Worm (Caenorhabditis elegans) whole organism, L2 larva: ENCODE results near the gene F40A3.7.

ENCODE experiments used
- R02D3.7 ChIP-seq: fragments of 150-350 bp; optimal IDR thresholded peaks from 2 replicates; lab custom pipeline; 2014; ENCODE audit warnings: missing biosample characterization, missing genetic modification characterization
- Y55F3AM.14 ChIP-seq: fragments of 200-800 bp; sonication (Bioruptor generic); optimal IDR thresholded peaks from 2 replicates; lab custom pipeline; 2018; ENCODE audit warnings: mild to moderate bottlenecking, missing genetic modification characterization, missing compliant biosample characterization
- ZK546.5 ChIP-seq: sonication (generic microtip); optimal IDR thresholded peaks from 2 replicates; lab custom pipeline; 2017; ENCODE audit warnings: missing biosample characterization, missing genetic modification characterization
- alr-1 ChIP-seq: fragments of 150-350 bp; optimal IDR thresholded peaks from 2 replicates; lab custom pipeline; 2014; ENCODE audit warnings: missing biosample characterization, missing genetic modification characterization
- aly-2 ChIP-seq: fragments of 150-350 bp; optimal IDR thresholded peaks from 2 replicates; lab custom pipeline; 2014; ENCODE audit warnings: missing biosample characterization, missing genetic modification characterization
- ceh-16 ChIP-seq: fragments of 150-350 bp; optimal IDR thresholded peaks from 2 replicates; lab custom pipeline; 2014; ENCODE audit warnings: missing biosample characterization, missing genetic modification characterization
- ceh-82 ChIP-seq: fragments of 150-350 bp; optimal IDR thresholded peaks from 2 replicates; lab custom pipeline; 2014; ENCODE audit warnings: missing biosample characterization, missing genetic modification characterization
- crh-2 ChIP-seq: sonication (generic microtip); optimal IDR thresholded peaks from 2 replicates; lab custom pipeline; 2017; ENCODE audit warnings: missing biosample characterization, missing genetic modification characterization
- dmd-4 ChIP-seq: sonication (generic microtip); optimal IDR thresholded peaks from 2 replicates; lab custom pipeline; 2017; ENCODE audit warnings: missing biosample characterization, missing genetic modification characterization
- egl-27 ChIP-seq: sonication (generic microtip); optimal IDR thresholded peaks from 3 replicates; lab custom pipeline; 2017; ENCODE audit warnings: missing biosample characterization, missing genetic modification reagents, missing genetic modification characterization
- elt-1 ChIP-seq: fragments of 150-350 bp; optimal IDR thresholded peaks from 2 replicates; lab custom pipeline; 2014; ENCODE audit warnings: missing biosample characterization, missing genetic modification characterization
- elt-3 ChIP-seq: sonication (generic microtip); optimal IDR thresholded peaks from 2 replicates; lab custom pipeline; 2017; ENCODE audit warnings: missing biosample characterization, missing genetic modification characterization
- gmeb-1 ChIP-seq: fragments of 150-350 bp; optimal IDR thresholded peaks from 2 replicates; lab custom pipeline; 2014; ENCODE audit warnings: missing biosample characterization, missing genetic modification characterization
- lin-11 ChIP-seq: fragments of 150-350 bp; sonication (generic microtip); optimal IDR thresholded peaks from 2 replicates; lab custom pipeline; 2014; ENCODE audit warnings: missing biosample characterization, missing genetic modification characterization, inconsistent platforms, mixed read lengths
- lin-13 ChIP-seq: fragments of 150-350 bp; optimal IDR thresholded peaks from 2 replicates; lab custom pipeline; 2014; ENCODE audit warnings: missing biosample characterization, missing genetic modification reagents, missing genetic modification characterization
- lin-39 ChIP-seq: fragments of 150-350 bp; optimal IDR thresholded peaks from 2 replicates; lab custom pipeline; 2014; ENCODE audit warnings: missing biosample characterization, missing genetic modification reagents, missing genetic modification characterization
- lsy-2 ChIP-seq, 2 experiments: fragments of 150-350 bp in 1 of 2; sonication (generic microtip) in 1 of 2; optimal IDR thresholded peaks; 2 replicates each; lab custom pipeline; 2014 to 2017; ENCODE audit warnings: missing biosample characterization in 2 of 2, missing genetic modification characterization in 2 of 2
- mbf-1 ChIP-seq: sonication (generic microtip); optimal IDR thresholded peaks from 2 replicates; lab custom pipeline; 2017; ENCODE audit warnings: missing biosample characterization, missing genetic modification characterization
- mdl-1 ChIP-seq, 2 experiments: fragments of 150-350 bp in 1 of 2; sonication (generic microtip) in 1 of 2; optimal IDR thresholded peaks; 2 replicates each; lab custom pipeline; 2017; ENCODE audit warnings: missing biosample characterization in 2 of 2, missing genetic modification characterization in 2 of 2
- nhr-11 ChIP-seq: fragments of 150-350 bp; optimal IDR thresholded peaks from 2 replicates; lab custom pipeline; 2014; ENCODE audit warnings: missing biosample characterization, missing genetic modification characterization
- nhr-12 ChIP-seq: fragments of 150-350 bp; optimal IDR thresholded peaks from 2 replicates; lab custom pipeline; 2014; ENCODE audit warnings: missing biosample characterization, missing genetic modification characterization
- nhr-129 ChIP-seq: fragments of 150-350 bp; optimal IDR thresholded peaks from 2 replicates; lab custom pipeline; 2014; ENCODE audit warnings: missing biosample characterization, missing genetic modification characterization
- nhr-21 ChIP-seq: fragments of 150-350 bp; optimal IDR thresholded peaks from 2 replicates; lab custom pipeline; 2014; ENCODE audit warnings: missing biosample characterization, missing genetic modification characterization
- nhr-237 ChIP-seq: fragments of 150-350 bp; optimal IDR thresholded peaks from 2 replicates; lab custom pipeline; 2014; ENCODE audit warnings: missing biosample characterization, missing genetic modification characterization
- nhr-25 ChIP-seq: fragments of 150-350 bp; sonication (generic microtip); optimal IDR thresholded peaks from 3 replicates; lab custom pipeline; 2014; ENCODE audit warnings: missing biosample characterization, missing genetic modification characterization
- nhr-77 ChIP-seq: fragments of 150-350 bp; optimal IDR thresholded peaks from 2 replicates; lab custom pipeline; 2014; ENCODE audit warnings: missing biosample characterization, missing genetic modification characterization
- peb-1 ChIP-seq: fragments of 150-350 bp; optimal IDR thresholded peaks from 2 replicates; lab custom pipeline; 2014; ENCODE audit warnings: missing biosample characterization, missing genetic modification characterization
- sem-4 ChIP-seq: fragments of 150-350 bp; optimal IDR thresholded peaks from 2 replicates; lab custom pipeline; 2014; ENCODE audit warnings: missing biosample characterization, missing genetic modification reagents, missing genetic modification characterization
- skn-1 ChIP-seq: sonication (generic microtip); optimal IDR thresholded peaks from 2 replicates; lab custom pipeline; 2017; ENCODE audit warnings: missing biosample characterization, missing genetic modification characterization
- sma-3 ChIP-seq: sonication (generic microtip); optimal IDR thresholded peaks from 2 replicates; lab custom pipeline; 2016; ENCODE audit warnings: missing genetic modification reagents, missing genetic modification characterization, missing compliant biosample characterization
- sma-9 ChIP-seq, 2 experiments: fragments of 150-350 bp in 1 of 2; sonication (generic microtip) in 1 of 2; optimal IDR thresholded peaks; 2 replicates each; lab custom pipeline; 2014 to 2016; ENCODE audit warnings: missing genetic modification characterization in 2 of 2, mild to moderate bottlenecking in 1 of 2, missing biosample characterization in 1 of 2, missing compliant biosample characterization in 1 of 2, missing genetic modification reagents in 1 of 2, moderate library complexity in 1 of 2
- snpc-4 ChIP-seq: fragments of 150-350 bp; optimal IDR thresholded peaks from 2 replicates; lab custom pipeline; 2014; ENCODE audit warnings: missing biosample characterization, missing genetic modification characterization
- unc-39 ChIP-seq: fragments of 150-350 bp; optimal IDR thresholded peaks from 2 replicates; lab custom pipeline; 2014; ENCODE audit warnings: missing biosample characterization, missing genetic modification characterization
- unc-55 ChIP-seq: fragments of 150-350 bp; sonication (generic microtip); optimal IDR thresholded peaks from 3 replicates; lab custom pipeline; 2014; ENCODE audit warnings: missing biosample characterization, missing genetic modification reagents, missing genetic modification characterization
- unc-62 ChIP-seq: fragments of 150-350 bp; optimal IDR thresholded peaks from 2 replicates; lab custom pipeline; 2014; ENCODE audit warnings: missing biosample characterization, missing genetic modification reagents, missing genetic modification characterization
- ztf-11 ChIP-seq: sonication (generic microtip); optimal IDR thresholded peaks from 2 replicates; lab custom pipeline; 2017; ENCODE audit warnings: missing biosample characterization, missing genetic modification characterization
- ztf-4 ChIP-seq: fragments of 150-350 bp; optimal IDR thresholded peaks from 2 replicates; lab custom pipeline; 2014; ENCODE audit warnings: missing biosample characterization, missing genetic modification characterization

F40A3.7 gene

DNA sequence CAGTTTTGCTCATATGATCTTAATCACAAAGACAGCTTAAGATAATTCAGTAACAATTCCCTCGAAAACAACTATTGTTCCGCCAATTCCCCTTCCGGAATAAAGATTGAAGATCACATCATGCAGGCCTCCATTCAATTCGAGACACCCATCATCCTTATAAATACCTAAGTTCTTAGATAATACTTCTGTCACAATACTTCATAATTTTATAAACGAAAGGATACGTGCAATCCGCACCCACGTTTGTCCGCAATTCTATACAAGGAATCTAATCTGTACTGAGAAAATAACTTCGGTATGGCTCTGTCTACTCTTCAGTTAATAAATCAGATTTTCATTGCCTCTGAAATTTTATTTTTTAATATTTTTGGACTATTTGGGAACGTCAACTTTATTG is 29.0 kb upstream of the F40A3.7 start, which contains the start of gene srsx-5:
TSS of gene srsx-5 (plus strand) at position 301 of the 400 bp plus-strand sequence.
- TF ChIP-seq Y55F3AM.14 (GFP tag; lab: Kevin White, UChicago), result no peak
- no peak for TF ChIP-seq sma-3 (GFP tag; lab: Kevin White, UChicago)
- TF ChIP-seq ZK546.5 (tag; lab: Kevin White, UChicago), result no peak
- no peak for TF ChIP-seq nhr-25 (tag; lab: Kevin White, UChicago)
- TF ChIP-seq sma-9 (GFP tag; optimal IDR thresholded peaks at IDR 0.05; lab: Kevin White, UChicago), result no peak
- no peak for TF ChIP-seq sma-9 (tag; optimal IDR thresholded peaks at IDR 0.05; lab: Kevin White, UChicago)
- no peak for TF ChIP-seq nhr-77 (tag; lab: Kevin White, UChicago)
- TF ChIP-seq nhr-129 (tag; lab: Kevin White, UChicago), result no peak
- TF ChIP-seq ceh-82 (tag; lab: Kevin White, UChicago), result no peak
- no peak for TF ChIP-seq nhr-11
- TF ChIP-seq mdl-1 (tag; optimal IDR thresholded peaks at IDR 0.05; lab: Kevin White, UChicago), result no peak
- TF ChIP-seq snpc-4 (tag; lab: Kevin White, UChicago), result no peak
- TF ChIP-seq elt-1 (tag; lab: Kevin White, UChicago), result no peak
- no peak for TF ChIP-seq lsy-2 (tag; optimal IDR thresholded peaks at IDR 0.05; lab: Kevin White, UChicago)
- TF ChIP-seq aly-2 (tag; lab: Kevin White, UChicago), result no peak

DNA sequence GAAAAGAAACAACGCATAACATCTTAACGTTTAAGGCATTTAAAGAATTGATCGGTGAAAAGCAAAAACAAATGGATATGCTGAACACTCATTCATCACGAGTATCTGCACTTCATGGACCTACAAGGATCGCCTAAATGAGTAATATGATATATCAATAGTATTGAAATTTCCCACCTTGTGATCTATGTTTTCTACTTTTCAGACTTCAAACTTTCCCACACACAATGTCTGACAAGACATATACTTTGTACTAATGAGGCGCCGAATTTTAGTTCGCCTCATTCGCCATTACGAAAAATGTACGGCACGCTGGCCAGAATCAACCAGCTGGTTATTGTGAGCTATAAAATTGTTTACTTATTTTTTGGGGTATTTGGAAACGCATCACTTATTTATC is 27.1 kb upstream of the F40A3.7 start, which contains the start of gene srsx-6:
TSS of gene srsx-6 (plus strand) at position 301 of the 400 bp plus-strand sequence.
- TF ChIP-seq mdl-1 (tag; optimal IDR thresholded peaks at IDR 0.05; lab: Kevin White, UChicago) (no peak), sem-4 (tag; lab: Kevin White, UChicago) (no peak)

DNA sequence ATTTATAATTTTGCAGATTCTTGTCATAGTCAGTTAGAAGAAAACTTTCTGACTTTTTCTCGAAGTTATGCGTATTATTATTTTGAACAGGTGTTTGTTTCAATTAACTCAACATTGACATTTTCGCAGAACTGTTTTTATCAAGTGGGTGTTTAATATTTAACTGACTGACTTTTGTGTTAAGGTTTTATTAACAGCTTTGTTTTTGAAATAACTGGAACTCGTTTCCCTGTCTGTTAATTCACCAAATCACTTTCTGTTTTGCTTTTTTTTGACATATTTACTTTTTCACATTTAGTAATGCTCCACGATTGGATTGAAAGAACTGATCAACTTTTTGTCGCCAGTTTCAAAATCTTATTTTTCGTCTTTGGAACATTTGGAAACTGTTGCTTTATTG is 25.8 kb upstream of the F40A3.7 start, which contains the start of gene srsx-7:
TSS of gene srsx-7 (plus strand) at position 301 of the 400 bp plus-strand sequence.
- TF ChIP-seq skn-1 (tag; lab: Kevin White, UChicago), result no peak
- no peak for TF ChIP-seq mbf-1 (tag; lab: Kevin White, UChicago)
- TF ChIP-seq Y55F3AM.14 (GFP tag; lab: Kevin White, UChicago), result no peak
- no peak for TF ChIP-seq R02D3.7 (tag; lab: Kevin White, UChicago)
- no peak for TF ChIP-seq egl-27 (tag; lab: Kevin White, UChicago)
- no peak for TF ChIP-seq nhr-21
- TF ChIP-seq unc-39 (tag; lab: Kevin White, UChicago), result no peak
- TF ChIP-seq ceh-16 (tag; lab: Kevin White, UChicago), result no peak
- no peak for TF ChIP-seq gmeb-1 (tag; lab: Kevin White, UChicago)

- no peak for TF ChIP-seq lin-39 (tag; lab: Kevin White, UChicago)
- no peak for TF ChIP-seq dmd-4
- TF ChIP-seq nhr-129 (tag; lab: Kevin White, UChicago), result no peak
- no peak for TF ChIP-seq alr-1 (tag; lab: Kevin White, UChicago)
- TF ChIP-seq sem-4 (tag; lab: Kevin White, UChicago), result no peak
- no peak for TF ChIP-seq unc-39 (tag; lab: Kevin White, UChicago)
- no peak for TF ChIP-seq ztf-11 (tag; lab: Kevin White, UChicago)
- no peak for TF ChIP-seq nhr-237 (tag; lab: Kevin White, UChicago)
- no peak for TF ChIP-seq unc-55 (GFP tag; lab: Kevin White, UChicago)
- TF ChIP-seq ZK546.5 (tag; lab: Kevin White, UChicago), result no peak
- TF ChIP-seq snpc-4 (tag; lab: Kevin White, UChicago), result no peak
- TF ChIP-seq nhr-77 (tag; lab: Kevin White, UChicago), result no peak
- TF ChIP-seq nhr-21, result no peak
- TF ChIP-seq, all 48 proteins: peak for 0
Measured at ce11 chrV:7908431-7908830, 8.8 kb upstream of the F40A3.7 start.

ce11 chrV:7904389-7904788 is 4.7 kb upstream of the F40A3.7 start:
- TF ChIP-seq crh-2 (no peak), R02D3.7 (tag; lab: Kevin White, UChicago) (no peak), unc-39 (tag; lab: Kevin White, UChicago) (no peak), nhr-12 (tag; lab: Kevin White, UChicago) (no peak), ceh-16 (tag; lab: Kevin White, UChicago) (no peak), snpc-4 (tag; lab: Kevin White, UChicago) (no peak), nhr-25 (tag; lab: Kevin White, UChicago) (no peak), nhr-237 (tag; lab: Kevin White, UChicago) (no peak), lin-11 (tag; lab: Kevin White, UChicago) (no peak), lsy-2 (tag; optimal IDR thresholded peaks at IDR 0.05; lab: Kevin White, UChicago) (no peak), elt-3 (tag; lab: Kevin White, UChicago) (no peak), lin-13 (GFP tag; lab: Kevin White, UChicago) (no peak), nhr-129 (tag; lab: Kevin White, UChicago) (no peak), peb-1 (tag; lab: Kevin White, UChicago) (no peak), lin-39 (tag; lab: Kevin White, UChicago) (no peak), ztf-4 (tag; lab: Kevin White, UChicago) (no peak), Y55F3AM.14 (GFP tag; lab: Kevin White, UChicago) (no peak), unc-62 (no peak)
- TF ChIP-seq, all 48 proteins: peak for 0
